Worm (Caenorhabditis elegans) whole organism, L4 larva: ENCODE data around the gene fut-8.

ENCODE experiments used
- F49E8.2 ChIP-seq: sonication (generic microtip); optimal IDR thresholded peaks from 2 replicates; lab custom pipeline; 2016; ENCODE audit warnings: missing compliant biosample characterization, mild to moderate bottlenecking, missing genetic modification characterization, borderline replicate concordance
- ceh-28 ChIP-seq: fragments of 150-350 bp; optimal IDR thresholded peaks from 2 replicates; lab custom pipeline; 2014; ENCODE audit warnings: missing biosample characterization, missing genetic modification reagents, missing genetic modification characterization
- daf-16 ChIP-seq, 3 experiments: sonication (generic microtip); optimal IDR thresholded peaks; 2 replicates each; lab custom pipeline; 2016 to 2017; ENCODE audit warnings: missing genetic modification characterization in 3 of 3, missing genetic modification reagents in 3 of 3, mild to moderate bottlenecking in 2 of 3, missing compliant biosample characterization in 2 of 3, missing biosample characterization in 1 of 3, moderate library complexity in 1 of 3
- egl-27 ChIP-seq: sonication (generic microtip); optimal IDR thresholded peaks from 3 replicates; lab custom pipeline; 2017; ENCODE audit warnings: missing biosample characterization, missing genetic modification reagents, missing genetic modification characterization
- nhr-237 ChIP-seq: sonication (generic microtip); optimal IDR thresholded peaks from 2 replicates; lab custom pipeline; 2017; ENCODE audit warnings: missing biosample characterization, missing genetic modification characterization
- nhr-25 ChIP-seq: sonication (generic microtip); optimal IDR thresholded peaks from 2 replicates; lab custom pipeline; 2017; ENCODE audit warnings: missing genetic modification characterization, mild to moderate bottlenecking, missing compliant biosample characterization, antibody characterized with exemption, moderate library complexity, borderline replicate concordance; ENCODE audit not compliant: insufficient read depth
- pha-4 ChIP-seq, 2 experiments: fragments of 150-350 bp in 1 of 2; fragments of 200-800 bp in 1 of 2; sonication (Bioruptor generic) in 1 of 2; IDR thresholded peaks in 1 of 2; optimal IDR thresholded peaks in 1 of 2; 2 replicates each; pipeline versions ENCODE4 v1.3.6 to Lab custom; 2014 to 2022; ENCODE audit warnings: missing genetic modification characterization in 2 of 2, missing genetic modification reagents in 2 of 2, missing biosample characterization in 1 of 2, missing compliant biosample characterization in 1 of 2
- php-3 ChIP-seq: fragments of 200-800 bp; sonication (Bioruptor generic); IDR thresholded peaks from 2 replicates; pipeline ENCODE4 v1.3.6; 2022; ENCODE audit warnings: missing genetic modification reagents, missing genetic modification characterization, missing compliant biosample characterization
- pqm-1 ChIP-seq: sonication (generic microtip); optimal IDR thresholded peaks from 2 replicates; lab custom pipeline; 2017; ENCODE audit warnings: missing biosample characterization, missing genetic modification characterization
- spr-1 ChIP-seq: sonication (generic microtip); optimal IDR thresholded peaks from 2 replicates; lab custom pipeline; 2016; ENCODE audit warnings: mild to moderate bottlenecking, missing genetic modification characterization, missing compliant biosample characterization
- unc-130 ChIP-seq: sonication (generic microtip); optimal IDR thresholded peaks from 2 replicates; lab custom pipeline; 2016; ENCODE audit warnings: missing genetic modification reagents, missing genetic modification characterization, missing compliant biosample characterization
- unc-62 ChIP-seq, 3 experiments: fragments of 150-350 bp in 1 of 3; sonication (generic microtip); optimal IDR thresholded peaks in 2 of 3; peaks in 1 of 3; 1 replicate in 1 of 3; 2 replicates in 2 of 3; lab custom pipeline; 2014 to 2017; ENCODE audit warnings: missing biosample characterization in 3 of 3, missing genetic modification characterization in 3 of 3, missing genetic modification reagents in 3 of 3, missing genotype in 1 of 3
- zfp-2 ChIP-seq: sonication (generic microtip); optimal IDR thresholded peaks from 2 replicates; lab custom pipeline; 2016; ENCODE audit warnings: mild to moderate bottlenecking, missing genetic modification characterization, missing compliant biosample characterization

DNA sequence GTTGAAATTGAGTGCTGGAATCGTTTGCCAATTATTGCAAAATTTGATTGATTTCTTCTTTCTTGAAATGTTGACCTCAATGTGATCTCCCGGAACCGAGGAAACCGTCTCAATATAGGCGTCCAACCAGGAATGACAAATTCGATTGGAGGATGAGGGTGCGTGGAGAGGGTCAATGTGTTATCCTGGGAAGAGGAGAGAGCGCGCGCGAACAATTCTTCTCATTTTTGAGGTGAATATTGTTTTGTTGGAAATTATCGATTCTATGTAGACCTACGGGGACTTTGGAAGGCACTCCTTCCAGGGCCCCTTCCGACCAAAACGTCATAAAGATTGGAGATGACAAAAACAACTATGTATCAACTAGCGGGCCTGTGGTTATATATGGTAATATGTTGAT, 46.3 kb upstream of the fut-8 start:
- TF ChIP-seq nhr-25 (tag; lab: Kevin White, UChicago) (no peak), unc-62 (GFP tag; optimal IDR thresholded peaks at IDR 0.05 in 1 of 2; lab: Kevin White, UChicago) (no peak), unc-62 (tag; optimal IDR thresholded peaks at IDR 0.05; lab: Kevin White, UChicago) (no peak), pha-4 (GFP tag; IDR thresholded peaks at IDR 0.05; lab: Robert Waterston, UW) (no peak), pha-4 (tag; optimal IDR thresholded peaks at IDR 0.05; lab: Kevin White, UChicago) (no peak), spr-1 (tag; lab: Kevin White, UChicago) (no peak), php-3 (GFP tag; lab: Robert Waterston, UW) (no peak), ceh-28 (tag; lab: Kevin White, UChicago) (no peak), zfp-2 (no peak), F49E8.2 (no peak), egl-27 (tag; lab: Kevin White, UChicago) (no peak), pqm-1 (tag; lab: Kevin White, UChicago) (no peak), unc-130 (GFP tag; lab: Kevin White, UChicago) (no peak), daf-16 (GFP tag; optimal IDR thresholded peaks at IDR 0.05; lab: Kevin White, UChicago) (no peak), daf-16 (tag; optimal IDR thresholded peaks at IDR 0.05; lab: Kevin White, UChicago) (no peak), nhr-237 (tag; lab: Kevin White, UChicago) (no peak)
